Fruit fly (Drosophila melanogaster) whole organism, embryonic: ENCODE measurements around the gene CG14340.

Source experiments
- Aef1 ChIP-seq: fragments of 200-800 bp; sonication (Bioruptor generic); IDR thresholded peaks from 3 replicates; pipeline ENCODE4 v1.3.6; 2022; ENCODE audit warnings: missing biosample characterization, missing genetic modification characterization
- Antp ChIP-seq: fragments of 200-800 bp; sonication (Bioruptor generic); optimal IDR thresholded peaks from 3 replicates; lab custom pipeline; 2016; ENCODE audit warnings: missing biosample characterization, missing genetic modification characterization
- Atf6 ChIP-seq: fragments of 200-800 bp; sonication (Bioruptor generic); IDR thresholded peaks from 2 replicates; pipeline ENCODE4 v1.3.6; 2022; ENCODE audit warnings: missing biosample characterization, missing genetic modification characterization
- BtbVII ChIP-seq: fragments of 200-800 bp; sonication (Bioruptor generic); optimal IDR thresholded peaks from 3 replicates; lab custom pipeline; 2017; ENCODE audit warnings: missing biosample characterization, mild to moderate bottlenecking, missing genetic modification characterization
- CG10209 ChIP-seq: fragments of 200-800 bp; sonication (Bioruptor generic); optimal IDR thresholded peaks from 3 replicates; lab custom pipeline; 2017; ENCODE audit warnings: missing biosample characterization, mild to moderate bottlenecking, missing genetic modification characterization, missing genetic modification reagents
- CG10543 ChIP-seq: fragments of 200-800 bp; sonication (Bioruptor generic); optimal IDR thresholded peaks from 3 replicates; lab custom pipeline; 2017; ENCODE audit warnings: missing biosample characterization, mild to moderate bottlenecking, missing genetic modification characterization, moderate library complexity
- CG11695 ChIP-seq: fragments of 200-800 bp; sonication (Bioruptor generic); IDR thresholded peaks from 3 replicates; pipeline ENCODE4 v1.3.6; 2022; ENCODE audit warnings: missing biosample characterization, missing genetic modification characterization
- CG12155 ChIP-seq: fragments of 200-800 bp; sonication (Bioruptor generic); optimal IDR thresholded peaks from 3 replicates; lab custom pipeline; 2016; ENCODE audit warnings: missing biosample characterization, missing genetic modification characterization
- CG13287 ChIP-seq: fragments of 200-800 bp; sonication (Bioruptor generic); IDR thresholded peaks from 2 replicates; pipeline ENCODE4 v1.3.6; 2022; ENCODE audit warnings: missing biosample characterization, missing genetic modification characterization; ENCODE audit not compliant: partially characterized antibody
- CG17328 ChIP-seq: fragments of 200-800 bp; sonication (Bioruptor generic); IDR thresholded peaks from 2 replicates; pipeline ENCODE4 v1.3.6; 2022; ENCODE audit warnings: missing biosample characterization, missing genetic modification characterization
- CG17912 ChIP-seq: fragments of 200-800 bp; sonication (Bioruptor generic); optimal IDR thresholded peaks from 2 replicates; lab custom pipeline; 2018; ENCODE audit warnings: missing biosample characterization, mild to moderate bottlenecking, missing genetic modification characterization
- CG1792 ChIP-seq: fragments of 200-800 bp; sonication (Bioruptor generic); optimal IDR thresholded peaks from 2 replicates; lab custom pipeline; 2016; ENCODE audit warnings: missing biosample characterization, missing genetic modification characterization
- CG2202 ChIP-seq: fragments of 200-800 bp; sonication (Bioruptor generic); optimal IDR thresholded peaks from 2 replicates; lab custom pipeline; 2018; ENCODE audit warnings: missing biosample characterization, mild to moderate bottlenecking, missing genetic modification characterization
- CG30020 ChIP-seq: fragments of 200-800 bp; optimal IDR thresholded peaks from 2 replicates; lab custom pipeline; 2019; ENCODE audit warnings: missing biosample characterization, mild to moderate bottlenecking, missing genetic modification characterization, moderate library complexity
- CG31224 ChIP-seq: fragments of 200-800 bp; sonication (Bioruptor generic); IDR thresholded peaks from 2 replicates; pipeline ENCODE4 v1.3.6; 2022; ENCODE audit warnings: missing biosample characterization, missing genetic modification characterization
- CG32772 ChIP-seq: fragments of 200-800 bp; sonication (Bioruptor generic); IDR thresholded peaks from 2 replicates; pipeline ENCODE4 v1.3.6; 2022; ENCODE audit warnings: missing biosample characterization, missing genetic modification characterization
- CG34376 ChIP-seq: fragments of 200-800 bp; sonication (Bioruptor generic); optimal IDR thresholded peaks from 2 replicates; lab custom pipeline; 2018; ENCODE audit warnings: missing biosample characterization, mild to moderate bottlenecking, missing genetic modification characterization
- CG7357 ChIP-seq: fragments of 200-800 bp; sonication (Bioruptor generic); IDR thresholded peaks from 3 replicates; pipeline ENCODE4 v1.3.6; 2022; ENCODE audit warnings: missing biosample characterization, missing genetic modification characterization
- CG7839 ChIP-seq: fragments of 200-800 bp; sonication (Bioruptor generic); optimal IDR thresholded peaks from 3 replicates; lab custom pipeline; 2018; ENCODE audit warnings: missing biosample characterization, mild to moderate bottlenecking, missing genetic modification characterization, moderate library complexity
- CG8281 ChIP-seq: fragments of 200-800 bp; sonication (Bioruptor generic); optimal IDR thresholded peaks from 2 replicates; lab custom pipeline; 2018; ENCODE audit warnings: missing biosample characterization, mild to moderate bottlenecking, missing genetic modification characterization, moderate library complexity
- CG8478 ChIP-seq: fragments of >200 bp; optimal IDR thresholded peaks from 2 replicates; lab custom pipeline; 2018
- CG9609 ChIP-seq: fragments of 200-800 bp; sonication (Bioruptor generic); optimal IDR thresholded peaks from 3 replicates; lab custom pipeline; 2016; ENCODE audit warnings: missing biosample characterization, missing genetic modification characterization
- CHES-1-like ChIP-seq: fragments of 200-800 bp; sonication (Bioruptor generic); optimal IDR thresholded peaks from 2 replicates; lab custom pipeline; 2016; ENCODE audit warnings: missing biosample characterization, missing genetic modification characterization
- D ChIP-seq, 2 experiments: fragments of 200-800 bp in 1 of 2; fragments of >200 bp in 1 of 2; sonication (Bioruptor generic) in 1 of 2; optimal IDR thresholded peaks; 2 replicates in 1 of 2; 3 replicates in 1 of 2; lab custom pipeline; 2017; ENCODE audit warnings: mild to moderate bottlenecking in 1 of 2, missing biosample characterization in 1 of 2, missing genetic modification characterization in 1 of 2, missing genetic modification reagents in 1 of 2
- Dp ChIP-seq: fragments of 200-800 bp; sonication (Bioruptor generic); optimal IDR thresholded peaks from 2 replicates; lab custom pipeline; 2018; ENCODE audit warnings: missing biosample characterization, mild to moderate bottlenecking, missing genetic modification characterization, moderate library complexity
- Ets65A ChIP-seq: fragments of 200-800 bp; sonication (Bioruptor generic); peaks from one replicate; lab custom pipeline; 2016; ENCODE audit warnings: missing biosample characterization, missing genetic modification characterization
- HHEX ChIP-seq: fragments of 200-800 bp; sonication (Bioruptor generic); optimal IDR thresholded peaks from 3 replicates; lab custom pipeline; 2017; ENCODE audit warnings: missing biosample characterization, mild to moderate bottlenecking, missing genetic modification characterization, missing genetic modification reagents
- Lpt ChIP-seq: fragments of >200 bp; optimal IDR thresholded peaks from 2 replicates; lab custom pipeline; 2018; ENCODE audit warnings: missing biosample characterization, missing genetic modification characterization
- Mad ChIP-seq: fragments of 200-800 bp; sonication (Bioruptor generic); optimal IDR thresholded peaks from 2 replicates; lab custom pipeline; 2016; ENCODE audit warnings: missing biosample characterization, missing genetic modification characterization
- NfI ChIP-seq: fragments of 200-800 bp; sonication (Bioruptor generic); optimal IDR thresholded peaks from 3 replicates; lab custom pipeline; 2018; ENCODE audit warnings: missing biosample characterization, mild to moderate bottlenecking, missing genetic modification characterization, moderate library complexity
- Optix ChIP-seq: fragments of 200-800 bp; sonication (Bioruptor generic); IDR thresholded peaks from 3 replicates; pipeline ENCODE4 v1.3.6; 2022; ENCODE audit warnings: missing biosample characterization, missing genetic modification characterization
- Sry-β ChIP-seq: fragments of 200-800 bp; sonication (Bioruptor generic); optimal IDR thresholded peaks from 2 replicates; lab custom pipeline; 2018; ENCODE audit warnings: missing biosample characterization, mild to moderate bottlenecking, missing genetic modification characterization, moderate library complexity
- al ChIP-seq: fragments of 200-800 bp; sonication (Bioruptor generic); IDR thresholded peaks from 2 replicates; pipeline ENCODE4 v1.3.6; 2022; ENCODE audit warnings: missing biosample characterization, missing genetic modification characterization
- bbx ChIP-seq: fragments of 200-800 bp; sonication (Bioruptor generic); IDR thresholded peaks from 2 replicates; pipeline ENCODE4 v1.3.6; 2022; ENCODE audit warnings: missing biosample characterization, missing genetic modification characterization; ENCODE audit not compliant: partially characterized antibody
- bcd ChIP-seq: fragments of 200-800 bp; sonication (Bioruptor generic); optimal IDR thresholded peaks from 2 replicates; lab custom pipeline; 2017; ENCODE audit warnings: missing biosample characterization, mild to moderate bottlenecking, missing genetic modification characterization
- bigmax ChIP-seq: fragments of 200-800 bp; sonication (Bioruptor generic); optimal IDR thresholded peaks from 2 replicates; lab custom pipeline; 2018; ENCODE audit warnings: missing biosample characterization, mild to moderate bottlenecking, missing genetic modification characterization
- btn ChIP-seq: fragments of 200-800 bp; sonication (Bioruptor generic); optimal IDR thresholded peaks from 2 replicates; lab custom pipeline; 2016; ENCODE audit warnings: missing biosample characterization, missing genetic modification characterization
- chm ChIP-seq: fragments of 200-800 bp; sonication (Bioruptor generic); IDR thresholded peaks from 2 replicates; pipeline ENCODE4 v1.3.6; 2022; ENCODE audit warnings: missing biosample characterization, missing genetic modification characterization
- fd3F ChIP-seq: fragments of 200-800 bp; sonication (Bioruptor generic); optimal IDR thresholded peaks from 2 replicates; lab custom pipeline; 2018; ENCODE audit warnings: missing biosample characterization, mild to moderate bottlenecking, missing genetic modification characterization, moderate library complexity
- gcm ChIP-seq: fragments of 200-800 bp; sonication (Bioruptor generic); optimal IDR thresholded peaks from 2 replicates; lab custom pipeline; 2019; ENCODE audit warnings: missing biosample characterization, mild to moderate bottlenecking, missing genetic modification characterization, moderate library complexity
- ham ChIP-seq: fragments of 200-800 bp; sonication (Bioruptor generic); IDR thresholded peaks from 2 replicates; pipeline ENCODE4 v1.3.6; 2022; ENCODE audit warnings: missing biosample characterization, missing genetic modification characterization
- hbn ChIP-seq: fragments of 200-800 bp; sonication (Bioruptor generic); IDR thresholded peaks from 2 replicates; pipeline ENCODE4 v1.3.6; 2022; ENCODE audit warnings: missing biosample characterization, missing genetic modification characterization; ENCODE audit not compliant: partially characterized antibody
- nmo ChIP-seq: fragments of 200-800 bp; sonication (Bioruptor generic); optimal IDR thresholded peaks from 2 replicates; lab custom pipeline; 2018; ENCODE audit warnings: missing biosample characterization, mild to moderate bottlenecking, missing genetic modification characterization, moderate library complexity
- odd ChIP-seq: fragments of 200-800 bp; sonication (Bioruptor generic); optimal IDR thresholded peaks from 2 replicates; lab custom pipeline; 2017; ENCODE audit warnings: missing biosample characterization, mild to moderate bottlenecking, missing genetic modification characterization
- phol ChIP-seq: fragments of 200-800 bp; sonication (Bioruptor generic); optimal IDR thresholded peaks from 3 replicates; lab custom pipeline; 2018; ENCODE audit warnings: missing biosample characterization, mild to moderate bottlenecking, missing genetic modification characterization, moderate library complexity
- pros ChIP-seq: fragments of 200-800 bp; sonication (Bioruptor generic); optimal IDR thresholded peaks from 3 replicates; lab custom pipeline; 2019; ENCODE audit warnings: missing biosample characterization, mild to moderate bottlenecking, missing genetic modification characterization, moderate library complexity
- pum ChIP-seq: fragments of 200-800 bp; sonication (Bioruptor generic); optimal IDR thresholded peaks from 2 replicates; lab custom pipeline; 2016; ENCODE audit warnings: missing biosample characterization, missing genetic modification characterization
- sens ChIP-seq: fragments of 200-800 bp; sonication (Bioruptor generic); peaks from one replicate; lab custom pipeline; 2016; ENCODE audit warnings: missing biosample characterization, missing genetic modification characterization
- slbo ChIP-seq: fragments of 200-800 bp; sonication (Bioruptor generic); IDR thresholded peaks from 2 replicates; pipeline ENCODE4 v1.3.6; 2022; ENCODE audit warnings: missing biosample characterization, missing genetic modification characterization
- tin ChIP-seq: fragments of 200-800 bp; sonication (Bioruptor generic); optimal IDR thresholded peaks from 3 replicates; lab custom pipeline; 2016; ENCODE audit warnings: missing biosample characterization, missing genetic modification characterization
- yki ChIP-seq: fragments of >200 bp; optimal IDR thresholded peaks from 3 replicates; lab custom pipeline; 2018

Gene CG14340

DNA sequence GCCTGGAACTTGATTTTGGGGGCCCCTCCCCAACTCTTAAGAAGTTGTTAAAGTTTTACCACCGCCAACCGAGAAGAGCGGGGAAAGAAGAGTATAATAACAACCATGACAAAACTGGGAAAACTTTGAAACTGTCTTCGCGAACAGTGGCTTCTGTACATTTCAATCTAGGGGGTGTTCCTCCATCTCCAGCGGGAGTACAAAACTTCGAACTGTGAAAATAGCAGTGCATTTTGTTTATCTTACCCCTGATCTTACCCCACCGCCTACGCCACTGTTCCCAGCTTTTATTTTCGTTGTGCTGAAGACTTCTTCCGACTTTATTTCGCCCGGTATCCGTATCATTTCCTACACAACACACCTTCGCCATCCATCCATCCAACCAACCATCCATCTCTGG lies 41.8 kb upstream of the CG14340 start (continued):
- no peak for TF ChIP-seq D (optimal IDR thresholded peaks at IDR 0.05; lab: Kevin White, UChicago)
- TF ChIP-seq D (GFP tag; optimal IDR thresholded peaks at IDR 0.05; lab: Kevin White, UChicago), result peak; percentile 6
- no peak for TF ChIP-seq CG8478 (lab: Kevin White, UChicago)
- TF ChIP-seq sens (GFP tag; lab: Kevin White, UChicago), result peak; percentile 72
- TF ChIP-seq bcd, result peak; percentile 12
- no peak for TF ChIP-seq CG2202 (tag; lab: Kevin White, UChicago)
- 0 out of 2 replicates have a peak, but pooled peaks have one; percentile 7 for TF ChIP-seq CG31224 (GFP tag; lab: Robert Waterston, UW)
- TF ChIP-seq CG9609, result no peak
- peak; percentile 26 for TF ChIP-seq CG12155
- TF ChIP-seq CG7839 (tag; lab: Kevin White, UChicago), result peak; percentile 34
- TF ChIP-seq BtbVII (GFP tag; lab: Kevin White, UChicago), result no peak
- TF ChIP-seq Mad (GFP tag; lab: Kevin White, UChicago), result no peak
- 0 out of 2 replicates have a peak, but pooled peaks have one; percentile 12 for TF ChIP-seq ham (GFP tag; lab: Robert Waterston, UW)
- 0 out of 3 replicates have a peak, but pooled peaks have one; percentile 39 for TF ChIP-seq CG11695
- peak; percentile 45 for TF ChIP-seq Ets65A (GFP tag; lab: Kevin White, UChicago)
- TF ChIP-seq CG17328, result 0 out of 2 replicates have a peak, but pooled peaks have one; percentile 18
- TF ChIP-seq btn (GFP tag; lab: Kevin White, UChicago), result no peak
- TF ChIP-seq pum, result peak; percentile 9
- no peak for TF ChIP-seq CG30020 (tag; lab: Kevin White, UChicago)
- TF ChIP-seq CG10543 (GFP tag; lab: Kevin White, UChicago), result peak; percentile 4
- TF ChIP-seq CG8281 (tag; lab: Kevin White, UChicago), result peak; percentile 41
- no peak for TF ChIP-seq CG17912 (GFP tag; lab: Kevin White, UChicago)
- peak; percentile 27; the same call in 1 of the 2 replicates for TF ChIP-seq al (GFP tag; lab: Robert Waterston, UW)
- TF ChIP-seq hbn, result no peak
- 0 out of 2 replicates have a peak, but pooled peaks have one; percentile 18 for TF ChIP-seq Atf6
- peak; percentile 4 for TF ChIP-seq NfI (GFP tag; lab: Kevin White, UChicago)
- peak; percentile 29 for TF ChIP-seq tin (GFP tag; lab: Kevin White, UChicago)
- TF ChIP-seq Optix (GFP tag; lab: Robert Waterston, UW), result no peak
- no peak for TF ChIP-seq CG34376 (GFP tag; lab: Kevin White, UChicago)
- no peak for TF ChIP-seq bbx (GFP tag; lab: Robert Waterston, UW)
- TF ChIP-seq phol (tag; lab: Kevin White, UChicago), result no peak
- no peak for TF ChIP-seq CG10209 (GFP tag; lab: Kevin White, UChicago)
- TF ChIP-seq CG32772 (GFP tag; lab: Robert Waterston, UW), result no peak
- no peak for TF ChIP-seq HHEX (GFP tag; lab: Kevin White, UChicago)
- TF ChIP-seq chm (GFP tag; lab: Robert Waterston, UW), result peak; percentile 49; the same call in 1 of the 2 replicates
- no peak for TF ChIP-seq CG1792 (GFP tag; lab: Kevin White, UChicago)
- no peak for TF ChIP-seq nmo (GFP tag; lab: Kevin White, UChicago)
- peak; percentile 67 for TF ChIP-seq slbo (GFP tag; lab: Robert Waterston, UW)
- no peak for TF ChIP-seq fd3F (GFP tag; lab: Kevin White, UChicago)
- 0 out of 3 replicates have a peak, but pooled peaks have one; percentile 20 for TF ChIP-seq CG7357 (GFP tag; lab: Robert Waterston, UW)
- TF ChIP-seq odd (GFP tag; lab: Kevin White, UChicago), result no peak
- TF ChIP-seq Aef1 (GFP tag; lab: Robert Waterston, UW), result 0 out of 3 replicates have a peak, but pooled peaks have one; percentile 24
- no peak for TF ChIP-seq yki (lab: Kevin White, UChicago)
- TF ChIP-seq bigmax, result no peak
- TF ChIP-seq Lpt, result no peak
- no peak for TF ChIP-seq Dp (GFP tag; lab: Kevin White, UChicago)
- no peak for TF ChIP-seq gcm (GFP tag; lab: Kevin White, UChicago)
- peak; percentile 2 for TF ChIP-seq CHES-1-like
- TF ChIP-seq CG13287 (GFP tag; lab: Robert Waterston, UW), result no peak
- TF ChIP-seq Antp (GFP tag; lab: Kevin White, UChicago), result peak; percentile 67
- no peak for TF ChIP-seq pros (GFP tag; lab: Kevin White, UChicago)
- no peak for TF ChIP-seq Sry-β (GFP tag; lab: Kevin White, UChicago)
